Fruit fly (Drosophila melanogaster): ENCODE data around the gene CG8997.

CG8997 gene

DNA sequence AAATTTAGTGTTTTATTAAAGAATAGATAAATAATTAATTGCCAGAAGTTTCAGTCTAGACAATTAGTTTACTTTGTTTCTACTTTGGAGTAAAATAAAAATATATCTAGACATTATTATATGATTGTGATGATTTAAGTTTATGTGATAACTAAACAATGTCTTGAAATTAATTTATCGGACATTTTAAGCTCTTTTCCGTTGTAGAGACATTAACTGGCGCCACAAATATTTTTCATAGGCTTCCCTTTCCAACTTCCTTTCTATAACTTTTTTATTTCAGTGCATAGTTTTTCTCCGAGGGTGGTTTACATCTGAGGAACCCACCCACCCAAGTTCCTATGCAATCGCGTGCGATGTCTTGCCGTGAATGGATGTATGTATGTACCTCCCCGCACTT is 31.6 kb upstream of the CG8997 start (continued):
- TF ChIP-seq da (GFP tag; optimal IDR thresholded peaks at IDR 0.05) (no peak), HLH3B (GFP tag; IDR thresholded peaks at IDR 0.05) (no peak), Ets65A (GFP tag) (no peak), crol (GFP tag; IDR thresholded peaks at IDR 0.05) (no peak), Nf-YB (GFP tag; optimal IDR thresholded peaks at IDR 0.05) (peak; percentile 17), CG9727 (GFP tag; optimal IDR thresholded peaks at IDR 0.05) (peak; percentile 30), kni (GFP tag; optimal IDR thresholded peaks at IDR 0.05) (no peak), lmd (GFP tag; IDR thresholded peaks at IDR 0.05) (peak; percentile 22; the same call in 1 of the 2 replicates), CG7556 (GFP tag; optimal IDR thresholded peaks at IDR 0.05) (peak; percentile 67), CG18262 (tag; optimal IDR thresholded peaks at IDR 0.05) (peak; percentile 80), zf30C (GFP tag; optimal IDR thresholded peaks at IDR 0.05) (peak; percentile 39), row (GFP tag; IDR thresholded peaks at IDR 0.05) (peak; percentile 40; the same call in 2 of the 3 replicates), sisA (GFP tag; IDR thresholded peaks at IDR 0.05) (no peak), gem (tag; optimal IDR thresholded peaks at IDR 0.05) (peak; percentile 73), CG10431 (GFP tag; optimal IDR thresholded peaks at IDR 0.05) (no peak), CG5180 (GFP tag; optimal IDR thresholded peaks at IDR 0.05) (no peak), CG15011 (GFP tag; optimal IDR thresholded peaks at IDR 0.05) (no peak), bcd (GFP tag; optimal IDR thresholded peaks at IDR 0.05) (peak; percentile 34), gcm (GFP tag; optimal IDR thresholded peaks at IDR 0.05) (peak; percentile 25), tx (GFP tag; optimal IDR thresholded peaks at IDR 0.05) (no peak), CG14050 (GFP tag; IDR thresholded peaks at IDR 0.05) (no peak), Fer2 (tag; optimal IDR thresholded peaks at IDR 0.05) (no peak), CG13424 (tag; optimal IDR thresholded peaks at IDR 0.05) (peak; percentile 57), CG17385 (GFP tag; optimal IDR thresholded peaks at IDR 0.05) (peak; percentile 12), Hr51 (GFP tag; optimal IDR thresholded peaks at IDR 0.05) (peak in 1 of 2 experiments; percentile 37), CG15073 (GFP tag; optimal IDR thresholded peaks at IDR 0.05) (no peak), NC2α (GFP tag; optimal IDR thresholded peaks at IDR 0.05) (no peak), chif (GFP tag; optimal IDR thresholded peaks at IDR 0.05) (peak in 1 of 2 experiments; percentile 3), Camta (GFP tag; optimal IDR thresholded peaks at IDR 0.05) (no peak), sens (GFP tag) (peak; percentile 84), tio (GFP tag; optimal IDR thresholded peaks at IDR 0.05) (peak; percentile 29), dmrt99B (tag; optimal IDR thresholded peaks at IDR 0.05) (peak; percentile 63), vfl (GFP tag; optimal IDR thresholded peaks at IDR 0.05) (no peak), nmo (GFP tag; optimal IDR thresholded peaks at IDR 0.05) (peak; percentile 64), br (optimal IDR thresholded peaks at IDR 0.05) (no peak), PHDP (tag; optimal IDR thresholded peaks at IDR 0.05) (peak; percentile 37), eve (GFP tag; optimal IDR thresholded peaks at IDR 0.05) (peak in 1 of 2 experiments; percentile 51), CG30431 (GFP tag; optimal IDR thresholded peaks at IDR 0.05) (no peak), CG1529 (GFP tag; optimal IDR thresholded peaks at IDR 0.05) (peak; percentile 17), CG8388 (GFP tag; optimal IDR thresholded peaks at IDR 0.05) (peak; percentile 42), seq (GFP tag; IDR thresholded peaks at IDR 0.05) (no peak), crp (GFP tag; optimal IDR thresholded peaks at IDR 0.05) (no peak), CG6654 (GFP tag; optimal IDR thresholded peaks at IDR 0.05) (no peak), CG6854 (GFP tag; optimal IDR thresholded peaks at IDR 0.05) (no peak), CG8924 (tag; optimal IDR thresholded peaks at IDR 0.05) (peak; percentile 47), CG1233 (GFP tag; optimal IDR thresholded peaks at IDR 0.05) (no peak), CG14710 (tag; optimal IDR thresholded peaks at IDR 0.05) (peak; percentile 60), CG17912 (GFP tag; optimal IDR thresholded peaks at IDR 0.05) (no peak), Fer3 (tag; optimal IDR thresholded peaks at IDR 0.05) (no peak), bowl (GFP tag; IDR thresholded peaks at IDR 0.05) (no peak), CG17359 (tag; optimal IDR thresholded peaks at IDR 0.05) (peak; percentile 25)
